Worm (Caenorhabditis elegans) whole organism, late embryonic: ENCODE data around the gene C16A3.2.
A peak's percentile ranks its signal among the peaks of the same experiment; 100 is the strongest.

ENCODE experiments used
- C38D4.7 ChIP-seq: fragments of 200-800 bp; sonication (Bioruptor generic); optimal IDR thresholded peaks from 2 replicates; lab custom pipeline; 2018; ENCODE audit warnings: mild to moderate bottlenecking, missing genetic modification characterization, moderate library complexity, missing compliant biosample characterization
- F13H6.1 ChIP-seq: sonication (generic microtip); optimal IDR thresholded peaks from 2 replicates; lab custom pipeline; 2016; ENCODE audit warnings: missing genetic modification characterization, missing compliant biosample characterization
- K02D7.2 ChIP-seq: sonication (generic microtip); optimal IDR thresholded peaks from 2 replicates; lab custom pipeline; 2017; ENCODE audit warnings: mild to moderate bottlenecking, missing genetic modification characterization, missing compliant biosample characterization
- Y22D7AL.16 ChIP-seq: sonication (generic microtip); optimal IDR thresholded peaks from 2 replicates; lab custom pipeline; 2016; ENCODE audit warnings: missing genetic modification characterization, missing compliant biosample characterization
- ama-1 ChIP-seq: fragments of 150-350 bp; optimal IDR thresholded peaks from 2 replicates; lab custom pipeline; 2014
- ceh-14 ChIP-seq: sonication (generic microtip); optimal IDR thresholded peaks from 2 replicates; lab custom pipeline; 2016; ENCODE audit warnings: missing genotype, missing genetic modification characterization, missing compliant biosample characterization
- ceh-18 ChIP-seq: sonication (generic microtip); optimal IDR thresholded peaks from 2 replicates; lab custom pipeline; 2016; ENCODE audit warnings: missing genetic modification characterization, missing compliant biosample characterization
- ceh-2 ChIP-seq: sonication (generic microtip); optimal IDR thresholded peaks from 2 replicates; lab custom pipeline; 2016; ENCODE audit warnings: missing genotype, missing genetic modification characterization, missing compliant biosample characterization
- ceh-22 ChIP-seq: sonication (generic microtip); optimal IDR thresholded peaks from 2 replicates; lab custom pipeline; 2017; ENCODE audit warnings: missing biosample characterization, missing genetic modification characterization
- ceh-31 ChIP-seq: sonication (generic microtip); optimal IDR thresholded peaks from 2 replicates; lab custom pipeline; 2016; ENCODE audit warnings: missing genetic modification characterization, missing compliant biosample characterization
- ceh-45 ChIP-seq: fragments of 200-800 bp; sonication (Bioruptor generic); IDR thresholded peaks from 2 replicates; pipeline ENCODE4 v1.3.6; 2022; ENCODE audit warnings: missing genetic modification reagents, missing genetic modification characterization, missing compliant biosample characterization
- che-1 ChIP-seq: sonication (generic microtip); optimal IDR thresholded peaks from 2 replicates; lab custom pipeline; 2016; ENCODE audit warnings: mild to moderate bottlenecking, missing genetic modification characterization, missing compliant biosample characterization
- dve-1 ChIP-seq: sonication (generic microtip); optimal IDR thresholded peaks from 2 replicates; lab custom pipeline; 2017; ENCODE audit warnings: antibody characterized with exemption, mild to moderate bottlenecking, missing genetic modification characterization, missing compliant biosample characterization
- eyg-1 ChIP-seq: sonication (generic microtip); optimal IDR thresholded peaks from 2 replicates; lab custom pipeline; 2016; ENCODE audit warnings: missing genotype, missing genetic modification characterization, missing compliant biosample characterization
- fkh-10 ChIP-seq: fragments of 150-350 bp; optimal IDR thresholded peaks from 2 replicates; lab custom pipeline; 2014; ENCODE audit warnings: missing biosample characterization, missing genetic modification reagents, missing genetic modification characterization
- fkh-6 ChIP-seq: sonication (generic microtip); optimal IDR thresholded peaks from 2 replicates; lab custom pipeline; 2016; ENCODE audit warnings: missing genetic modification characterization, missing compliant biosample characterization
- gmeb-2 ChIP-seq: sonication (generic microtip); optimal IDR thresholded peaks from 2 replicates; lab custom pipeline; 2016; ENCODE audit warnings: missing genetic modification characterization, inconsistent platforms, missing compliant biosample characterization
- hlh-15 ChIP-seq: sonication (generic microtip); optimal IDR thresholded peaks from 2 replicates; lab custom pipeline; 2016; ENCODE audit warnings: missing genetic modification characterization, missing compliant biosample characterization
- hlh-6 ChIP-seq: sonication (generic microtip); optimal IDR thresholded peaks from 2 replicates; lab custom pipeline; 2016; ENCODE audit warnings: missing genotype, missing genetic modification characterization, missing compliant biosample characterization
- lim-6 ChIP-seq: sonication (generic microtip); optimal IDR thresholded peaks from 2 replicates; lab custom pipeline; 2016; ENCODE audit warnings: missing genetic modification characterization, missing compliant biosample characterization
- lin-11 ChIP-seq: fragments of 200-800 bp; sonication (Bioruptor generic); optimal IDR thresholded peaks from 2 replicates; lab custom pipeline; 2018; ENCODE audit warnings: mild to moderate bottlenecking, missing genetic modification characterization, missing compliant biosample characterization
- nfya-1 ChIP-seq: sonication (generic microtip); optimal IDR thresholded peaks from 2 replicates; lab custom pipeline; 2017; ENCODE audit warnings: missing genetic modification characterization, mild to moderate bottlenecking, missing compliant biosample characterization, antibody characterized with exemption, moderate library complexity
- nhr-11 ChIP-seq: fragments of 150-350 bp; optimal IDR thresholded peaks from 2 replicates; lab custom pipeline; 2014; ENCODE audit warnings: missing biosample characterization, missing genetic modification characterization
- npax-4 ChIP-seq: sonication (generic microtip); optimal IDR thresholded peaks from 2 replicates; lab custom pipeline; 2016; ENCODE audit warnings: missing genetic modification characterization, missing compliant biosample characterization
- odd-2 ChIP-seq: sonication (generic microtip); optimal IDR thresholded peaks from 2 replicates; lab custom pipeline; 2017; ENCODE audit warnings: antibody characterized with exemption, mild to moderate bottlenecking, missing genetic modification characterization, missing compliant biosample characterization
- pag-3 ChIP-seq: sonication (generic microtip); optimal IDR thresholded peaks from 2 replicates; lab custom pipeline; 2016; ENCODE audit warnings: missing compliant biosample characterization, missing genetic modification characterization, borderline replicate concordance
- pax-1 ChIP-seq: fragments of 150-350 bp; optimal IDR thresholded peaks from 2 replicates; lab custom pipeline; 2014; ENCODE audit warnings: missing biosample characterization, missing genetic modification characterization
- pros-1 ChIP-seq: fragments of 150-350 bp; optimal IDR thresholded peaks from 2 replicates; lab custom pipeline; 2014; ENCODE audit warnings: missing biosample characterization, missing genetic modification reagents, missing genetic modification characterization
- rnt-1 ChIP-seq: sonication (generic microtip); optimal IDR thresholded peaks from 2 replicates; lab custom pipeline; 2016; ENCODE audit warnings: missing genetic modification characterization, missing compliant biosample characterization
- sdc-2 ChIP-seq: sonication (generic microtip); optimal IDR thresholded peaks from 2 replicates; lab custom pipeline; 2016; ENCODE audit warnings: missing genotype, missing genetic modification characterization, missing compliant biosample characterization
- sox-4 ChIP-seq: sonication (generic microtip); optimal IDR thresholded peaks from 2 replicates; lab custom pipeline; 2017; ENCODE audit warnings: mild to moderate bottlenecking, missing genetic modification characterization, inconsistent platforms, missing compliant biosample characterization
- syd-9 ChIP-seq: sonication (generic microtip); optimal IDR thresholded peaks from 2 replicates; lab custom pipeline; 2016; ENCODE audit warnings: mild to moderate bottlenecking, missing genetic modification characterization, moderate library complexity, missing compliant biosample characterization
- tbx-2 ChIP-seq: sonication (generic microtip); optimal IDR thresholded peaks from 2 replicates; lab custom pipeline; 2016; ENCODE audit warnings: missing genetic modification characterization, missing compliant biosample characterization
- tbx-7 ChIP-seq: sonication (generic microtip); optimal IDR thresholded peaks from 2 replicates; lab custom pipeline; 2016; ENCODE audit warnings: missing genotype, missing genetic modification characterization, missing compliant biosample characterization
- unc-55 ChIP-seq: sonication (generic microtip); optimal IDR thresholded peaks from 2 replicates; lab custom pipeline; 2017; ENCODE audit warnings: missing biosample characterization, missing genetic modification reagents, missing genetic modification characterization
- unc-86 ChIP-seq: sonication (generic microtip); optimal IDR thresholded peaks from 2 replicates; lab custom pipeline; 2016; ENCODE audit warnings: missing genetic modification characterization, missing compliant biosample characterization
- zip-5 ChIP-seq: sonication (generic microtip); optimal IDR thresholded peaks from 2 replicates; lab custom pipeline; 2016; ENCODE audit warnings: missing genetic modification characterization, missing compliant biosample characterization

Gene C16A3.2

ce11 chrIII:6398124-6398523 is 8.5 kb downstream of the C16A3.2 start:
- no peak for TF ChIP-seq che-1 (tag; lab: Kevin White, UChicago)
- TF ChIP-seq unc-55 (GFP tag; lab: Kevin White, UChicago), result no peak
- no peak for TF ChIP-seq Y22D7AL.16 (tag; lab: Kevin White, UChicago)
- no peak for TF ChIP-seq fkh-6 (tag; lab: Kevin White, UChicago)
- TF ChIP-seq ceh-14 (tag; lab: Kevin White, UChicago), result no peak
- TF ChIP-seq syd-9 (tag; lab: Kevin White, UChicago), result no peak
- no peak for TF ChIP-seq pax-1 (tag; lab: Kevin White, UChicago)
- TF ChIP-seq eyg-1 (tag; lab: Kevin White, UChicago), result no peak
- no peak for TF ChIP-seq ceh-22 (tag; lab: Kevin White, UChicago)
- no peak for TF ChIP-seq hlh-6 (tag; lab: Kevin White, UChicago)
- no peak for TF ChIP-seq pros-1 (tag; lab: Kevin White, UChicago)
- TF ChIP-seq hlh-15 (tag; lab: Kevin White, UChicago), result no peak
- TF ChIP-seq, all 69 proteins: peak for 0

ce11 chrIII:6399424-6399823 is 9.8 kb downstream of the C16A3.2 start:
- no peak for TF ChIP-seq odd-2 (tag; lab: Kevin White, UChicago)
- no peak for TF ChIP-seq sox-4
- TF ChIP-seq ama-1 (lab: Kevin White, UChicago), result no peak
- TF ChIP-seq ceh-31, result no peak
- TF ChIP-seq F13H6.1, result no peak
- TF ChIP-seq zip-5 (tag; lab: Kevin White, UChicago), result no peak
- no peak for TF ChIP-seq ceh-22 (tag; lab: Kevin White, UChicago)
- no peak for TF ChIP-seq eyg-1 (tag; lab: Kevin White, UChicago)
- no peak for TF ChIP-seq pros-1 (tag; lab: Kevin White, UChicago)
- TF ChIP-seq lim-6 (tag; lab: Kevin White, UChicago), result no peak
- TF ChIP-seq pax-1 (tag; lab: Kevin White, UChicago), result no peak
- TF ChIP-seq pag-3 (tag; lab: Kevin White, UChicago), result no peak
- TF ChIP-seq gmeb-2 (tag; lab: Kevin White, UChicago), result no peak
- TF ChIP-seq, all 69 proteins: peak for 0

DNA sequence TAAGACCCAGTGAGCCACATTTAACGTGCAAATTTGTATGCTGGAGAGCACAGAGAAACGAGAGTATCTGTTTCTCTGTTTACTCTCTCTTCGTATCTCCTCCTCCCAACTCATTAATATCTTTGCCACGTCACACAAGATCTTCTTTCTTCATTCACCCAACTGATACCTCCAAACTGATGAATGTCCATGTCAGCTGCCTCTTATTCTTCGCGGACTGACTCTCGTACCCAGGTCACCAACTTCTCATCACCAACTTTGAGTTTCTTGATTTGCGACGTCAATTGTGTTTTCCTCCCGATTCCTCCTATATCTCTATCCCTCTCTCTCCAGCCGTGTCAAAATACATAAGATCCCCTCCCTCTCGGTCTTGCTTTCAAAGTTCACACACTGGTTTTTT is 12.7 kb downstream of the C16A3.2 start:
- TF ChIP-seq gmeb-2 (tag; lab: Kevin White, UChicago) (no peak), unc-55 (GFP tag; lab: Kevin White, UChicago) (peak; percentile 89), fkh-10 (GFP tag; lab: Kevin White, UChicago) (no peak), rnt-1 (tag; lab: Kevin White, UChicago) (peak; percentile 57), tbx-7 (tag; lab: Kevin White, UChicago) (no peak), ceh-18 (tag; lab: Kevin White, UChicago) (peak; percentile 76), nhr-11 (no peak), ceh-45 (GFP tag; lab: Robert Waterston, UW) (no peak), nfya-1 (peak; percentile 15), lin-11 (tag; lab: Kevin White, UChicago) (no peak), tbx-2 (tag; lab: Kevin White, UChicago) (peak; percentile 23), F13H6.1 (no peak), dve-1 (no peak)

- TF ChIP-seq ceh-2 (tag; lab: Kevin White, UChicago) (no peak), sdc-2 (tag; lab: Kevin White, UChicago) (no peak), nfya-1 (no peak), hlh-6 (tag; lab: Kevin White, UChicago) (no peak), sox-4 (no peak), unc-55 (GFP tag; lab: Kevin White, UChicago) (no peak), pros-1 (tag; lab: Kevin White, UChicago) (no peak), unc-86 (tag; lab: Kevin White, UChicago) (no peak), C38D4.7 (GFP tag; lab: Kevin White, UChicago) (no peak), npax-4 (no peak), K02D7.2 (tag; lab: Kevin White, UChicago) (no peak)
Measured at ce11 chrIII:6402810-6403209, 13.2 kb downstream of the C16A3.2 start.
